Fruit fly (Drosophila melanogaster): ENCODE data around the gene cal1.

The cal1 gene

dm6 chr3R:17054528-17054927 is 33.6 kb upstream of the cal1 start:
- TF ChIP-seq pan (optimal IDR thresholded peaks at IDR 0.05) = no peak
- no peak for TF ChIP-seq Hnf4 (GFP tag; optimal IDR thresholded peaks at IDR 0.05)
- no peak for TF ChIP-seq brk (GFP tag; optimal IDR thresholded peaks at IDR 0.05)
- no peak for TF ChIP-seq Myc (optimal IDR thresholded peaks at IDR 0.05)
- no peak for TF ChIP-seq lola (GFP tag; optimal IDR thresholded peaks at IDR 0.05)
- no peak for TF ChIP-seq dl (GFP tag; optimal IDR thresholded peaks at IDR 0.05; ENCODE audit: insufficient read depth in 1 of 2, partially characterized antibody in 2 of 2)
- no peak for TF ChIP-seq foxo (GFP tag; optimal IDR thresholded peaks at IDR 0.05)
- no peak for TF ChIP-seq Dif (GFP tag; optimal IDR thresholded peaks at IDR 0.05; ENCODE audit: partially characterized antibody)
- TF ChIP-seq CG9705 (GFP tag; optimal IDR thresholded peaks at IDR 0.05) = no peak
- TF ChIP-seq HLH106 (tag; optimal IDR thresholded peaks at IDR 0.05) = no peak
- TF ChIP-seq Hr78 (GFP tag; optimal IDR thresholded peaks at IDR 0.05) = no peak
- no peak for TF ChIP-seq psq (GFP tag; optimal IDR thresholded peaks at IDR 0.05)
- TF ChIP-seq dsf (GFP tag; optimal IDR thresholded peaks at IDR 0.05; ENCODE audit: borderline replicate concordance) = no peak
- no peak for TF ChIP-seq woc (GFP tag; optimal IDR thresholded peaks at IDR 0.05)
- TF ChIP-seq sage (GFP tag; optimal IDR thresholded peaks at IDR 0.05) = no peak
- no peak for TF ChIP-seq br (GFP tag; optimal IDR thresholded peaks at IDR 0.05)
- no peak for TF ChIP-seq Sp1 (GFP tag; optimal IDR thresholded peaks at IDR 0.05)
- TF ChIP-seq N (GFP tag; optimal IDR thresholded peaks at IDR 0.05) = no peak
- TF ChIP-seq sv (GFP tag; optimal IDR thresholded peaks at IDR 0.05) = no peak

dm6 chr3R:17056183-17056904 is 31.7 kb upstream of the cal1 start:
- TF ChIP-seq Myc (optimal IDR thresholded peaks at IDR 0.05) (no peak), HLH106 (tag; optimal IDR thresholded peaks at IDR 0.05) (no peak), sv (GFP tag; optimal IDR thresholded peaks at IDR 0.05) (no peak), GATAd (GFP tag; optimal IDR thresholded peaks at IDR 0.05) (no peak), br (GFP tag; optimal IDR thresholded peaks at IDR 0.05) (peak; percentile 33), Hr78 (GFP tag; optimal IDR thresholded peaks at IDR 0.05) (no peak), brk (GFP tag; optimal IDR thresholded peaks at IDR 0.05) (peak; percentile 94), woc (GFP tag; optimal IDR thresholded peaks at IDR 0.05) (no peak), fru (GFP tag; optimal IDR thresholded peaks at IDR 0.05) (peak; percentile 62), Hr83 (GFP tag; optimal IDR thresholded peaks at IDR 0.05; ENCODE audit: poor library complexity, severe bottlenecking) (peak; percentile 52), dmrt93B (GFP tag; optimal IDR thresholded peaks at IDR 0.05) (no peak), Jra (GFP tag; optimal IDR thresholded peaks at IDR 0.05) (peak; percentile 8), CrebA (GFP tag; optimal IDR thresholded peaks at IDR 0.05; ENCODE audit: borderline replicate concordance) (peak; percentile 50), pan (optimal IDR thresholded peaks at IDR 0.05) (no peak), OdsH (GFP tag; optimal IDR thresholded peaks at IDR 0.05) (peak; percentile 45), Mio (GFP tag; optimal IDR thresholded peaks at IDR 0.05) (no peak), CG9705 (GFP tag; optimal IDR thresholded peaks at IDR 0.05) (no peak), Vsx2 (GFP tag; optimal IDR thresholded peaks at IDR 0.05; ENCODE audit: partially characterized antibody) (peak; percentile 78), dsf (GFP tag; optimal IDR thresholded peaks at IDR 0.05; ENCODE audit: borderline replicate concordance) (no peak), Dfd (GFP tag; optimal IDR thresholded peaks at IDR 0.05) (no peak), Rel (GFP tag; optimal IDR thresholded peaks at IDR 0.05) (peak; percentile 76), Rel (tag; optimal IDR thresholded peaks at IDR 0.05) (peak; percentile 23), psq (GFP tag; optimal IDR thresholded peaks at IDR 0.05) (peak; percentile 56), rgr (GFP tag; optimal IDR thresholded peaks at IDR 0.05) (peak; percentile 27), Abd-B (GFP tag; optimal IDR thresholded peaks at IDR 0.05) (peak; percentile 60), Hnf4 (GFP tag; optimal IDR thresholded peaks at IDR 0.05) (no peak), foxo (GFP tag; optimal IDR thresholded peaks at IDR 0.05) (peak; percentile 2 to 25), lola (GFP tag; optimal IDR thresholded peaks at IDR 0.05) (no peak), dl (GFP tag; optimal IDR thresholded peaks at IDR 0.05; ENCODE audit: insufficient read depth in 1 of 2, partially characterized antibody in 2 of 2) (peak; percentile 26 to 31), N (GFP tag; optimal IDR thresholded peaks at IDR 0.05) (peak; percentile 84), Sp1 (GFP tag; optimal IDR thresholded peaks at IDR 0.05) (peak; percentile 48), Dif (GFP tag; optimal IDR thresholded peaks at IDR 0.05; ENCODE audit: partially characterized antibody) (peak; percentile 64), sage (GFP tag; optimal IDR thresholded peaks at IDR 0.05) (no peak), ey (GFP tag; optimal IDR thresholded peaks at IDR 0.05) (no peak), usp (GFP tag; optimal IDR thresholded peaks at IDR 0.05) (no peak), h (GFP tag; optimal IDR thresholded peaks at IDR 0.05) (peak; percentile 71), CG32264 (GFP tag; optimal IDR thresholded peaks at IDR 0.05) (no peak), jim (GFP tag; optimal IDR thresholded peaks at IDR 0.05) (peak; percentile 82)
